Worm (Caenorhabditis elegans) whole organism, L4/young adult: Measurements from ENCODE around the gene ZK622.4.

ENCODE experiments used
- W03F9.2 ChIP-seq: fragments of 150-350 bp; optimal IDR thresholded peaks from 2 replicates; lab custom pipeline; 2014; ENCODE audit warnings: missing biosample characterization, missing genetic modification characterization
- dao-5 ChIP-seq: sonication (generic microtip); optimal IDR thresholded peaks from 2 replicates; lab custom pipeline; 2016; ENCODE audit warnings: missing genotype, missing genetic modification characterization, moderate library complexity, missing compliant biosample characterization
- him-1 ChIP-seq: sonication (generic microtip); optimal IDR thresholded peaks from 2 replicates; lab custom pipeline; 2016; ENCODE audit warnings: missing genotype, missing genetic modification reagents, missing genetic modification characterization, missing compliant biosample characterization

ZK622.4 gene

ce11 chrII:5326024-5326627, 33.6 kb downstream of the ZK622.4 start:
- no peak for TF ChIP-seq W03F9.2 (tag; lab: Kevin White, UChicago)
- no peak for TF ChIP-seq dao-5
- TF ChIP-seq him-1 (tag; lab: Kevin White, UChicago), result peak; percentile 74

- TF ChIP-seq W03F9.2 (tag; lab: Kevin White, UChicago) (no peak), him-1 (tag; lab: Kevin White, UChicago) (no peak), dao-5 (no peak)
Observed at ce11 chrII:5326891-5327290, 34.4 kb downstream of the ZK622.4 start.

DNA sequence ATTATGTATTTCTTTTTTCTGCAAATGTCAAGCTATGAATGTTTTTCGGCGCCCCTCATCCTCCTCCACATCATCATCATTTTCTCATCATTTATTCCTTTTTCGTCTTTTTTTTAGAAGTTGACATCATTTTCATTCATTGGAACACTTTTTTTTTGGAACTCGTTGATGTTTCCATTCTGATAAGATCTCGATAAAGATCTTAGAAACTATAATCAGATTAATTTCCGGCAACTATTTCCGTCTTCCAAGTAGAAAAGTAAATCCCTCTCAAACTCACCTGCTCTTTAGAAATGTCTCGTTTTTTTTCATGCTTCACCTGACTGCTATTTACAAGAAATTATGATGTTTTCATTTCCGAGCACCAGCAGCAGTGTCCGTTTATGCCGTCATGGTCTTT, 36.4 kb downstream of the ZK622.4 start:
- TF ChIP-seq dao-5, result no peak
- TF ChIP-seq him-1 (tag; lab: Kevin White, UChicago), result no peak
- TF ChIP-seq W03F9.2 (tag; lab: Kevin White, UChicago), result no peak

- TF ChIP-seq him-1 (tag; lab: Kevin White, UChicago), result no peak
- TF ChIP-seq W03F9.2 (tag; lab: Kevin White, UChicago), result peak; percentile 25
- no peak for TF ChIP-seq dao-5
Observed at ce11 chrII:5330206-5330686, 37.7 kb downstream of the ZK622.4 start.

- TF ChIP-seq him-1 (tag; lab: Kevin White, UChicago), result no peak
- TF ChIP-seq W03F9.2 (tag; lab: Kevin White, UChicago), result no peak
- TF ChIP-seq dao-5, result no peak
Observed at ce11 chrII:5331677-5332303, 39.3 kb downstream of the ZK622.4 start.

- TF ChIP-seq dao-5, result no peak
Observed at ce11 chrII:5332345-5333124, 40.0 kb downstream of the ZK622.4 start.

ce11 chrII:5333729-5334255, 41.3 kb downstream of the ZK622.4 start:
- TF ChIP-seq dao-5, result no peak
- TF ChIP-seq W03F9.2 (tag; lab: Kevin White, UChicago), result no peak
- TF ChIP-seq him-1 (tag; lab: Kevin White, UChicago), result no peak

ce11 chrII:5334628-5335027, 42.1 kb downstream of the ZK622.4 start:
- TF ChIP-seq dao-5 (no peak), W03F9.2 (tag; lab: Kevin White, UChicago) (no peak), him-1 (tag; lab: Kevin White, UChicago) (no peak)

ce11 chrII:5335370-5336034, 43.0 kb downstream of the ZK622.4 start:
- no peak for TF ChIP-seq dao-5
- TF ChIP-seq W03F9.2 (tag; lab: Kevin White, UChicago), result no peak
- no peak for TF ChIP-seq him-1 (tag; lab: Kevin White, UChicago)

- peak; percentile 2 for TF ChIP-seq dao-5
- no peak for TF ChIP-seq W03F9.2 (tag; lab: Kevin White, UChicago)
- TF ChIP-seq him-1 (tag; lab: Kevin White, UChicago), result peak; percentile 70
Observed at ce11 chrII:5336035-5336376, 43.5 kb downstream of the ZK622.4 start.

DNA sequence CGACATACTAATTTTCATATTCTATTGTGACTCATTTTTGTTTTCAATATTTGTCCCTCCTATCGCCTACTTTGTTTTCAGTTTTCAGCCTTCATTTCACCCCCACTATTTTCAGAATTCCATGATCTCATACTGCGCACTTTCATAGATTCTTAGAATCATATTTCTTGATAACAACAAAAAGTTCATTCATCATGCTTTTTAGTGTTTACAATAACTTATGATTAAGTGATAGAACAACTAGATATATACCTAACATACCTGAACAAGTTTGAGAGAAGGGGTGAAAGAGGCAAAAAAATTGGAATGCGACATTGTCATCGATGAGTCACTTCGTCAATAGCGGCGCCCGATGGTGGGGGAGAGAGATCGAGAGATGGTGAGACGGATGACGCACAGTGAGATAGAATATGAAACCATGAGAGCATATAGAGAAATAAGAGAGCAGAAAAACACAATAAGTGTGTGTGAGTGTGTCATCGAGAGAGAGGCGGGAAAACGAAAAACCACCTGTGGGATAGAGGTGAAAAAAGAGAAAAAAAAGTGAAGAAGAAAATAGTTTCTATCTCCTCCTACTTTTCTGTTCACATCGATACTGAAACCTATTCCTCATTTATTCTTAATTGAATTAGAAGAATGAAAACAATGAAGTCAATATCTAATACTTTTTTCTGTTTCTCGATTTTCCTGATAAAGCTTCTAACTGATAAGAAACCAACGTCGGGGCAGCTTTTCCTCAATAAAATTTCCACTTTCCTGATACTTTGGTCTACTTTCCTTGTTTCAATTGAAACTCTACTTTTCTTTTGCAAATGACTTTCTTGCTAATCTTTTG, 44.4 kb downstream of the ZK622.4 start:
- TF ChIP-seq W03F9.2 (tag; lab: Kevin White, UChicago) (peak; percentile 12), dao-5 (no peak), him-1 (tag; lab: Kevin White, UChicago) (peak; percentile 40)

ce11 chrII:5337495-5337840, 45.0 kb downstream of the ZK622.4 start:
- TF ChIP-seq him-1 (tag; lab: Kevin White, UChicago), result no peak

DNA sequence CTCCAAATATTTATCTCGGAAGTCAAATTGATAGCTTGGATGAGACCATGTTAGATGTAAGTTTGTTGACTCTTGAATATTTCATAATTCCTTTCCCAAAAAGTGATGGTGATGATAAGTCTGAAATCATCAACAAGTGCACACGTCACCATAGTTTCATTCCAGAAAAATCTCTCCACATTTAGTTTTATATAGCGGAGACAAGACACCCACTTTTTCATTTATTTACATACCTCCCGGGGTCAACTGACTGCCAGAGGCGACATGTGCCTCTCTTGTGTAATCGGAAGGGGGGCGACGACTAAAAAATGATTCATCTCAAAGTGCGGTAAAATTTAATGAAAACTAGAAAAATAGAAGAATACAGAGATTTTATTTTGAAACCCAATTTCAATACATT, 45.8 kb downstream of the ZK622.4 start:
- TF ChIP-seq dao-5 (no peak), him-1 (tag; lab: Kevin White, UChicago) (no peak), W03F9.2 (tag; lab: Kevin White, UChicago) (no peak)
